Fruit fly (Drosophila melanogaster) whole organism, adult: ENCODE measurements around the gene S.

Experiments used
- CG11617 ChIP-seq: fragments of 200-800 bp; sonication (Bioruptor generic); optimal IDR thresholded peaks from 2 replicates; lab custom pipeline; 2017; ENCODE audit warnings: mild to moderate bottlenecking, missing biosample characterization, missing genetic modification reagents, missing genetic modification characterization
- CG12768 ChIP-seq: fragments of 200-800 bp; sonication (Bioruptor generic); optimal IDR thresholded peaks from 2 replicates; lab custom pipeline; 2017; ENCODE audit warnings: missing biosample characterization, missing genetic modification characterization, mild to moderate bottlenecking, moderate library complexity, missing genetic modification reagents
- CG14711 ChIP-seq: fragments of 200-800 bp; sonication (Bioruptor generic); optimal IDR thresholded peaks from 2 replicates; lab custom pipeline; 2018; ENCODE audit warnings: missing biosample characterization, mild to moderate bottlenecking, missing genetic modification characterization, moderate library complexity
- CG33017 ChIP-seq: fragments of 200-800 bp; sonication (Bioruptor generic); optimal IDR thresholded peaks from 2 replicates; lab custom pipeline; 2018; ENCODE audit warnings: missing biosample characterization, mild to moderate bottlenecking, missing genetic modification characterization, moderate library complexity
- CG7045 ChIP-seq: fragments of 200-800 bp; sonication (Bioruptor generic); optimal IDR thresholded peaks from 2 replicates; lab custom pipeline; 2017; ENCODE audit warnings: missing biosample characterization, mild to moderate bottlenecking, missing genetic modification characterization
- CG7101 ChIP-seq: fragments of 200-800 bp; sonication (Bioruptor generic); optimal IDR thresholded peaks from 2 replicates; lab custom pipeline; 2018; ENCODE audit warnings: missing biosample characterization, mild to moderate bottlenecking, missing genetic modification characterization, moderate library complexity
- Clk ChIP-seq: fragments of 200-800 bp; sonication (Bioruptor generic); optimal IDR thresholded peaks from 2 replicates; lab custom pipeline; 2017; ENCODE audit warnings: missing biosample characterization, missing genetic modification characterization
- Crg-1 ChIP-seq: fragments of 200-800 bp; sonication (Bioruptor generic); optimal IDR thresholded peaks from 2 replicates; lab custom pipeline; 2016; ENCODE audit warnings: missing biosample characterization, missing genetic modification characterization
- Hr96 ChIP-seq: fragments of 200-800 bp; sonication (Bioruptor generic); optimal IDR thresholded peaks from 2 replicates; lab custom pipeline; 2016; ENCODE audit warnings: missing biosample characterization, missing genetic modification characterization
- kay ChIP-seq: fragments of 200-800 bp; sonication (Bioruptor generic); peaks from one replicate; lab custom pipeline; 2016; ENCODE audit warnings: missing biosample characterization, missing genetic modification characterization, borderline replicate concordance
- tj ChIP-seq: fragments of 200-800 bp; sonication (Bioruptor generic); optimal IDR thresholded peaks from 3 replicates; lab custom pipeline; 2017; ENCODE audit warnings: missing biosample characterization, mild to moderate bottlenecking, missing genetic modification characterization, moderate library complexity
- toe ChIP-seq: fragments of 200-800 bp; sonication (Bioruptor generic); optimal IDR thresholded peaks from 2 replicates; lab custom pipeline; 2016; ENCODE audit warnings: missing biosample characterization, missing genetic modification characterization

- TF ChIP-seq Crg-1 (GFP tag; lab: Kevin White, UChicago): peak; percentile 45
- TF ChIP-seq CG12768 (GFP tag; lab: Kevin White, UChicago): peak; percentile 21
- no peak for TF ChIP-seq Hr96
- peak; percentile 9 for TF ChIP-seq CG33017 (tag; lab: Kevin White, UChicago)
- peak; percentile 45 for TF ChIP-seq CG11617 (GFP tag; lab: Kevin White, UChicago)
- no peak for TF ChIP-seq Clk (GFP tag; lab: Kevin White, UChicago)
- no peak for TF ChIP-seq kay (GFP tag; lab: Kevin White, UChicago)
- no peak for TF ChIP-seq CG14711 (tag; lab: Kevin White, UChicago)
- TF ChIP-seq toe (GFP tag; lab: Kevin White, UChicago): no peak
- no peak for TF ChIP-seq CG7045
- no peak for TF ChIP-seq CG7101 (tag; lab: Kevin White, UChicago)
- peak; percentile 94 for TF ChIP-seq tj (GFP tag; lab: Kevin White, UChicago)
Observed at dm6 chr2L:1108029-1108688, 30.5 kb upstream of the S start, which contains the start of the genes PolrMT and CG14339.
